Worm (Caenorhabditis elegans) whole organism, L2 larva: ENCODE measurements around the gene ncx-8.

Source experiments
- R02D3.7 ChIP-seq: fragments of 150-350 bp; optimal IDR thresholded peaks from 2 replicates; lab custom pipeline; 2014; ENCODE audit warnings: missing biosample characterization, missing genetic modification characterization
- ZK546.5 ChIP-seq: sonication (generic microtip); optimal IDR thresholded peaks from 2 replicates; lab custom pipeline; 2017; ENCODE audit warnings: missing biosample characterization, missing genetic modification characterization
- aly-2 ChIP-seq: fragments of 150-350 bp; optimal IDR thresholded peaks from 2 replicates; lab custom pipeline; 2014; ENCODE audit warnings: missing biosample characterization, missing genetic modification characterization
- ama-1 ChIP-seq: fragments of 150-350 bp; optimal IDR thresholded peaks from 2 replicates; lab custom pipeline; 2018; ENCODE audit warnings: inconsistent platforms
- crh-2 ChIP-seq: sonication (generic microtip); optimal IDR thresholded peaks from 2 replicates; lab custom pipeline; 2017; ENCODE audit warnings: missing biosample characterization, missing genetic modification characterization
- egl-27 ChIP-seq: sonication (generic microtip); optimal IDR thresholded peaks from 3 replicates; lab custom pipeline; 2017; ENCODE audit warnings: missing biosample characterization, missing genetic modification reagents, missing genetic modification characterization
- fos-1 ChIP-seq: fragments of 150-350 bp; optimal IDR thresholded peaks from 2 replicates; lab custom pipeline; 2014; ENCODE audit warnings: missing biosample characterization, missing genetic modification characterization
- lin-13 ChIP-seq: fragments of 150-350 bp; optimal IDR thresholded peaks from 2 replicates; lab custom pipeline; 2014; ENCODE audit warnings: missing biosample characterization, missing genetic modification reagents, missing genetic modification characterization
- lsy-2 ChIP-seq, 2 experiments: fragments of 150-350 bp in 1 of 2; sonication (generic microtip) in 1 of 2; optimal IDR thresholded peaks; 2 replicates each; lab custom pipeline; 2014 to 2017; ENCODE audit warnings: missing biosample characterization in 2 of 2, missing genetic modification characterization in 2 of 2
- mab-5 ChIP-seq: fragments of 150-350 bp; optimal IDR thresholded peaks from 2 replicates; lab custom pipeline; 2014; ENCODE audit warnings: missing biosample characterization, missing genetic modification characterization
- mbf-1 ChIP-seq: sonication (generic microtip); optimal IDR thresholded peaks from 2 replicates; lab custom pipeline; 2017; ENCODE audit warnings: missing biosample characterization, missing genetic modification characterization
- mdl-1 ChIP-seq, 2 experiments: fragments of 150-350 bp in 1 of 2; sonication (generic microtip) in 1 of 2; optimal IDR thresholded peaks; 2 replicates each; lab custom pipeline; 2017; ENCODE audit warnings: missing biosample characterization in 2 of 2, missing genetic modification characterization in 2 of 2
- unc-62 ChIP-seq: fragments of 150-350 bp; optimal IDR thresholded peaks from 2 replicates; lab custom pipeline; 2014; ENCODE audit warnings: missing biosample characterization, missing genetic modification reagents, missing genetic modification characterization
- ztf-11 ChIP-seq: sonication (generic microtip); optimal IDR thresholded peaks from 2 replicates; lab custom pipeline; 2017; ENCODE audit warnings: missing biosample characterization, missing genetic modification characterization

DNA sequence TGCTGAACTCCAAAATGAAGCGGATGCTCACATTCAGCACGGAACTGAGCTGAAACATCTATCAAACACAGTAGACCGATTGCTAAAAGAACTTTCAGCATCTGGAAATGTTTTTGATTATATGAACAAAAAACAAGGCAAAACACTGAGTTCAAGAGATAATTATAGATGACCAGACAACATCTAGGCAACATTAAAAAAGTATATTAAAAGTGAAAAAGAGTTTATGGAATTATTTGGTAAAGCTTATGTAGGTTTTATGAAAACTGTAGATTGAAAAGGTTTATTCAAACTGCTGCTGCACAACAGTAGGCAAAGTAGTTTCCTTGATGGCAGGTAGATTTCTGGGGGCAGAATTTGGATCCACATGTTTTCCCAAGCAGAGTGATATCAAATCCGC is 49.4 kb upstream of the ncx-8 start, which contains the start of gene K11D12.7:
- TF ChIP-seq lin-13 (GFP tag; lab: Kevin White, UChicago) (no peak), mab-5 (no peak), mdl-1 (tag; optimal IDR thresholded peaks at IDR 0.05; lab: Kevin White, UChicago) (no peak), ama-1 (lab: Kevin White, UChicago) (no peak), aly-2 (tag; lab: Kevin White, UChicago) (no peak), ZK546.5 (tag; lab: Kevin White, UChicago) (no peak), unc-62 (GFP tag; lab: Kevin White, UChicago) (no peak), ztf-11 (tag; lab: Kevin White, UChicago) (no peak), fos-1 (no peak), crh-2 (tag; lab: Kevin White, UChicago) (no peak), egl-27 (no peak), R02D3.7 (tag; lab: Kevin White, UChicago) (no peak), mbf-1 (no peak), lsy-2 (tag; optimal IDR thresholded peaks at IDR 0.05; lab: Kevin White, UChicago) (no peak)
